Worm (Caenorhabditis elegans): ENCODE results near the gene Y4C6B.2.
"Not testable (repeated sequence)": the region's sequence is repeated elsewhere in the genome, so short reads cannot be mapped to it uniquely, and the experiment has no call there.

Gene Y4C6B.2

DNA sequence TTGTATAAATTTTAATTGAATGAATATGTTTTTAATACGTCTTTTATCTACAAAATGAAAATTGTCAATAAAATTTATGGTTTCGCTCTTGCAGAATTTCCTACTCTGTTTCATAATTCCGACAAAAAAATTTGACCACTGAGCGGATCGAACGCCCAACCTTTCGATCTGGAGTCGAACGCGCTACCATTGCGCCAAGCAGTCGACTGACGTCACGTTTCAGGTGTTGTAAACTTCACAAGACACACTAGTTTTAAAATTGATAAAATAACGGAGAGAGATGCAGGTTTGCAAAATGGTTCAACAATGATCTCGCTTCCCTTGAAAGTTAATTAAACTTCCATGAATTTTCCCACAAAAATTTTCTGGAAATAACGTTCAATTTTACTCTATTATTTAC, 4.8 kb downstream of the Y4C6B.2 start:
- TF ChIP-seq ceh-48 (tag; optimal IDR thresholded peaks at IDR 0.05) (no peak), gmeb-2 (tag; optimal IDR thresholded peaks at IDR 0.05) (no peak), eyg-1 (tag; optimal IDR thresholded peaks at IDR 0.05) (no peak), syd-9 (tag; optimal IDR thresholded peaks at IDR 0.05) (no peak), tbx-2 (tag; optimal IDR thresholded peaks at IDR 0.05) (no peak), npax-4 (tag; optimal IDR thresholded peaks at IDR 0.05) (no peak), ceh-2 (tag; optimal IDR thresholded peaks at IDR 0.05) (no peak), ama-1 (optimal IDR thresholded peaks at IDR 0.05) (no peak), pros-1 (tag; optimal IDR thresholded peaks at IDR 0.05) (no peak), hlh-13 (GFP tag; optimal IDR thresholded peaks at IDR 0.05) (no peak), lim-6 (tag; optimal IDR thresholded peaks at IDR 0.05) (no peak), nfya-1 (tag; optimal IDR thresholded peaks at IDR 0.05) (no peak), rnt-1 (tag; optimal IDR thresholded peaks at IDR 0.05) (no peak), lin-11 (tag; optimal IDR thresholded peaks at IDR 0.05) (no peak)

DNA sequence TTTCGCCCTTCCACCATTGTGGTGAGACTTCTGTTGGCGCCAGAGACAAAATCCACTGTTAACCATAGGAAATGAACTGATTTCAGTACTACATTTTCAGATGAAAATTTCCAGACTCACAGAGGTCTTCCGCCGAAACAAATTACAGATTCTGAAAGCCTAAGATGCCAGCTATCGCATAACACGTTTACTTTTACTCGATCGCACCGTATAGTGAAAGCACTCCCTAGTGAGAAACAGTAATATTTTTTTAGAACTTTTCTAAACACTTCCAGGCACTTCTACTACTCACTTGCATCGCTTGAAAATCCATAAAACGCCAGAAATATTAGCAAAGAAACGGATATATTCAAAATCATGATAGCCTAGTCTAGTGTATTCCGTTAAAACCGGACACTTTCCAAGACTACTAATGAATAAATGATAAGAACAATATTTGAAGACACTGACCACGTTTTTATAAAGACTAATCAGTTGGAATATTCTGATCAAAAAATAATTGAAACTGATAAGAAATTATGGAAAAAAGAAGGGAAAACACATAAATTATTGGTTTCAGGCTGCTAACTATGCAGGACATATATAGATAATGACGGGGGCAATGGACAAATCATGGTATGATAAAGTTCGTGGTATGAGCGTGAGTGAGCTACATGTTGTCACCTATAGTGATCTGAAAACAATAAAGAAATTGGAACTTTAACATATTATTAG, 11.3 kb downstream of the Y4C6B.2 start, which contains the start of gene gba-4:
Gene gba-4, minus strand, starts transcription at position 418 of the 714 bp plus-strand sequence.
- TF ChIP-seq ceh-19 (GFP tag; optimal IDR thresholded peaks at IDR 0.05); eyg-1 (tag; optimal IDR thresholded peaks at IDR 0.05); odd-2 (tag; optimal IDR thresholded peaks at IDR 0.05): not testable (repeated sequence)

DNA sequence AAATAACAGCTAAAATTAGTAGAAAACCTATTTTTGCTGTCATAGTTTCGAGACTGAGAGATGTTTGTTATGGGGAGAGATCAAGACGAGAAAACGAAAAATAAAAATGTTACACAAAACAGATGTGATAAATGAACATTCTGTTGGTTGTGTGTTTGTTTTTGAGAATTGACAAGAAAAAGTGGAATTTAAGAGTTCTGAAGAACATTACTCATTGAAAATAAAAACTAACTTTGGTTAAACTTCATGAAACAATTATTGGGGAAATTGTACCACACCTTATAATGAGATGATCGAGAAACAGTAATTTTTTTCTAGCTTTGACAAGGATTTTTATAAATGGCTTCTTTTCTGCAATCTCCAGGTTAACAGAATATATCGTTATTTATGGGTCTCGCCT, 14.0 kb downstream of the Y4C6B.2 start, which contains the start of gene Y4C6B.7:
Gene Y4C6B.7, minus strand, starts transcription at position 101 of the 400 bp plus-strand sequence.
- TF ChIP-seq elt-2 (tag; optimal IDR thresholded peaks at IDR 0.05), result no peak
- TF ChIP-seq C38D4.7 (GFP tag; optimal IDR thresholded peaks at IDR 0.05), result no peak
- TF ChIP-seq sox-4 (tag; optimal IDR thresholded peaks at IDR 0.05), result no peak
- TF ChIP-seq npax-4 (tag; optimal IDR thresholded peaks at IDR 0.05), result no peak

DNA sequence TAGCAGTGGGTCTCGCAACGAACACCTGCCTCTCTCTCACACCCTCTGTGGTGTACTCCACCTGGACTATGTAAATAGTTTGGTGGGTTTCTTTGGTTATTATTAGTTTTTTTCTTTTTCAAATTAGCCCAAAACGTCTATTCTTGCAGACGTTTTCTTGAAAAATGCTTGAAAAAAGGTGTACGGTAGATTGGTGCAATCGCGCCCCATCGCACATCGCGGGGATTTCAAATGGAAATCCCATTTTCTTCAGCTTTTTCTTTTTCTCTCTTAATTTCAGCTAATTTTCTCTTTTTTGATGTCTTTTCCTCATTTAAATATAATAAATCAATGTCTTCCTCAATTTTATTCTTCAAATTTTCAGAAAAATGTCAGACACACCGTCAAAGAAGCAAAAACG, 14.8 kb downstream of the Y4C6B.2 start, which contains the start of gene Y4C6B.1:
Gene Y4C6B.1, plus strand, starts transcription at position 365 of the 400 bp plus-strand sequence.
- TF ChIP-seq che-1 (tag; optimal IDR thresholded peaks at IDR 0.05), result no peak
- peak; percentile 24 for TF ChIP-seq ttx-3 (tag; optimal IDR thresholded peaks at IDR 0.05)
- peak; percentile 17 for TF ChIP-seq tbx-2 (tag; optimal IDR thresholded peaks at IDR 0.05)
- TF ChIP-seq K02D7.2 (tag; optimal IDR thresholded peaks at IDR 0.05), result no peak
- no peak for TF ChIP-seq ref-2 (tag; optimal IDR thresholded peaks at IDR 0.05)
- no peak for TF ChIP-seq pat-9 (tag; optimal IDR thresholded peaks at IDR 0.05)

DNA sequence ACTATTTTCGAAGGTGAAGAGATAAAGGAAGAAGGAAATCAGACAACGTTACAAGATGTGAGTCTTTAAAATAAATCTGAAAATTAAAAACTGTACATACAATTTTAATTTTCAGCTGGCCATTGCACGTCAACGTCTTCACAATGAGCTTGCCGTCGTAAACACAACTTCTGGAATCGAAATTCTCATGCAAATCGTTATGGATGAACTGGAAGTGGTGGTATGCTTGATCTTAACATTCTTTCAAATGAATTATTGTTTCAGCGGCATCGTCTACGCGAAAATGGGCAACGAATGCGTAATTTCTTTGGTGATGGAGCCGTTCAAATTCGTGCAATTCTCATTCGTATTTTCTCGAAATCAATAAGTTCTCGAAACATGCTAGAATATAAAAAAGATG, 15.2 kb downstream of the Y4C6B.2 start:
- TF ChIP-seq ceh-34 (tag; optimal IDR thresholded peaks at IDR 0.05) (no peak), ceh-6 (GFP tag; optimal IDR thresholded peaks at IDR 0.05) (no peak), elt-2 (tag; optimal IDR thresholded peaks at IDR 0.05) (no peak), ztf-16 (tag; optimal IDR thresholded peaks at IDR 0.05) (no peak), ceh-24 (tag; optimal IDR thresholded peaks at IDR 0.05) (no peak), ref-2 (tag; optimal IDR thresholded peaks at IDR 0.05) (no peak), ceh-22 (tag; optimal IDR thresholded peaks at IDR 0.05) (no peak), sox-2 (GFP tag; IDR thresholded peaks at IDR 0.05) (no peak), sdc-2 (tag; optimal IDR thresholded peaks at IDR 0.05) (no peak), unc-42 (tag; optimal IDR thresholded peaks at IDR 0.05) (no peak), dmd-4 (tag; optimal IDR thresholded peaks at IDR 0.05; ENCODE audit: borderline replicate concordance) (no peak), ceh-19 (GFP tag; optimal IDR thresholded peaks at IDR 0.05) (no peak), Y22D7AL.16 (tag; optimal IDR thresholded peaks at IDR 0.05) (no peak), K09A11.1 (tag; optimal IDR thresholded peaks at IDR 0.05; ENCODE audit: insufficient read depth) (no peak)
